Worm (Caenorhabditis elegans) whole organism, L1 larva: ENCODE data around the gene tag-293.

ENCODE experiments used
- C16A3.4 ChIP-seq: fragments of 150-350 bp; optimal IDR thresholded peaks from 2 replicates; lab custom pipeline; 2014; ENCODE audit warnings: missing biosample characterization, missing genetic modification characterization
- F16B12.6 ChIP-seq: fragments of 150-350 bp; optimal IDR thresholded peaks from 2 replicates; lab custom pipeline; 2014; ENCODE audit warnings: missing biosample characterization, missing genetic modification characterization
- blmp-1 ChIP-seq: fragments of 150-350 bp; optimal IDR thresholded peaks from 2 replicates; lab custom pipeline; 2014; ENCODE audit warnings: missing biosample characterization, missing genetic modification characterization
- ceh-8 ChIP-seq: fragments of 200-800 bp; sonication (Bioruptor generic); optimal IDR thresholded peaks from 2 replicates; lab custom pipeline; 2018; ENCODE audit warnings: mild to moderate bottlenecking, missing genetic modification characterization, moderate library complexity, missing compliant biosample characterization
- ceh-88 ChIP-seq: fragments of 200-800 bp; sonication (Bioruptor generic); IDR thresholded peaks from 2 replicates; pipeline ENCODE4 v1.3.6; 2022; ENCODE audit warnings: missing genetic modification characterization, missing compliant biosample characterization
- dsc-1 ChIP-seq: sonication (generic microtip); optimal IDR thresholded peaks from 2 replicates; lab custom pipeline; 2016; ENCODE audit warnings: mild to moderate bottlenecking, missing genetic modification characterization, missing compliant biosample characterization
- efl-1 ChIP-seq, 4 experiments: fragments of 150-350 bp; optimal IDR thresholded peaks in 3 of 4; peaks in 1 of 4; 1 replicate in 1 of 4; 2 replicates in 3 of 4; lab custom pipeline; 2014; ENCODE audit warnings: missing biosample characterization in 2 of 4, missing genetic modification characterization in 2 of 4, missing genetic modification reagents in 2 of 4
- efl-3 ChIP-seq: fragments of 200-800 bp; sonication (Bioruptor generic); optimal IDR thresholded peaks from 2 replicates; lab custom pipeline; 2018; ENCODE audit warnings: mild to moderate bottlenecking, missing genetic modification characterization, missing compliant biosample characterization
- elt-2 ChIP-seq: sonication (generic microtip); optimal IDR thresholded peaks from 2 replicates; lab custom pipeline; 2016; ENCODE audit warnings: missing genetic modification characterization, mild to moderate bottlenecking, inconsistent platforms, missing compliant biosample characterization, missing genetic modification reagents
- ets-5 ChIP-seq: fragments of 200-800 bp; sonication (Bioruptor generic); IDR thresholded peaks from 2 replicates; pipeline ENCODE4 v1.3.6; 2022; ENCODE audit warnings: missing genetic modification characterization, missing compliant biosample characterization
- fkh-8 ChIP-seq: sonication (generic microtip); optimal IDR thresholded peaks from 2 replicates; lab custom pipeline; 2016; ENCODE audit warnings: mild to moderate bottlenecking, missing genetic modification characterization, missing compliant biosample characterization
- hlh-17 ChIP-seq: fragments of 200-800 bp; sonication (Bioruptor generic); optimal IDR thresholded peaks from 2 replicates; lab custom pipeline; 2018; ENCODE audit warnings: missing genetic modification characterization, mild to moderate bottlenecking, missing compliant biosample characterization, moderate library complexity, borderline replicate concordance
- hlh-4 ChIP-seq: sonication (generic microtip); optimal IDR thresholded peaks from 2 replicates; lab custom pipeline; 2016; ENCODE audit warnings: mild to moderate bottlenecking, missing genetic modification characterization, missing compliant biosample characterization
- jun-1 ChIP-seq: fragments of 150-350 bp; optimal IDR thresholded peaks from 2 replicates; lab custom pipeline; 2014; ENCODE audit warnings: missing biosample characterization, missing genetic modification reagents, missing genetic modification characterization
- lin-14 ChIP-seq: fragments of 200-800 bp; sonication (Bioruptor generic); optimal IDR thresholded peaks from 2 replicates; lab custom pipeline; 2018; ENCODE audit warnings: mild to moderate bottlenecking, missing genetic modification characterization, moderate library complexity, missing compliant biosample characterization
- lin-35 ChIP-seq, 2 experiments: fragments of 150-350 bp; optimal IDR thresholded peaks; 2 replicates each; lab custom pipeline; 2014; ENCODE audit warnings: missing biosample characterization in 2 of 2, missing genetic modification characterization in 2 of 2, missing genetic modification reagents in 2 of 2
- mab-9 ChIP-seq: fragments of 200-800 bp; sonication (Bioruptor generic); IDR thresholded peaks from 2 replicates; pipeline ENCODE4 v1.3.6; 2022; ENCODE audit warnings: missing genetic modification reagents, missing genetic modification characterization, missing compliant biosample characterization
- mef-2 ChIP-seq: fragments of 150-350 bp; optimal IDR thresholded peaks from 2 replicates; lab custom pipeline; 2014; ENCODE audit warnings: missing biosample characterization, missing genetic modification characterization
- nhr-11 ChIP-seq: fragments of 150-350 bp; optimal IDR thresholded peaks from 2 replicates; lab custom pipeline; 2014; ENCODE audit warnings: missing biosample characterization, missing genetic modification characterization
- nhr-19 ChIP-seq: fragments of 200-800 bp; sonication (Bioruptor generic); conservative IDR thresholded peaks from 2 replicates; pipeline ENCODE4 v1.3.6; 2022; ENCODE audit warnings: missing genetic modification characterization, missing compliant biosample characterization
- nhr-71 ChIP-seq: sonication (generic microtip); optimal IDR thresholded peaks from 2 replicates; lab custom pipeline; 2016; ENCODE audit warnings: mild to moderate bottlenecking, missing genetic modification characterization, moderate library complexity, missing compliant biosample characterization
- nhr-85 ChIP-seq: sonication (generic microtip); peaks from one replicate; lab custom pipeline; 2016; ENCODE audit warnings: missing genetic modification characterization, inconsistent platforms, missing compliant biosample characterization
- rnt-1 ChIP-seq: sonication (generic microtip); optimal IDR thresholded peaks from 2 replicates; lab custom pipeline; 2016; ENCODE audit warnings: mild to moderate bottlenecking, missing genetic modification characterization, moderate library complexity, missing compliant biosample characterization
- snpc-4 ChIP-seq: fragments of 150-350 bp; optimal IDR thresholded peaks from 2 replicates; lab custom pipeline; 2014; ENCODE audit warnings: missing biosample characterization, missing genetic modification characterization
- snu-23 ChIP-seq: sonication (generic microtip); optimal IDR thresholded peaks from 2 replicates; lab custom pipeline; 2016; ENCODE audit warnings: missing genetic modification characterization, missing compliant biosample characterization

tag-293 gene

DNA sequence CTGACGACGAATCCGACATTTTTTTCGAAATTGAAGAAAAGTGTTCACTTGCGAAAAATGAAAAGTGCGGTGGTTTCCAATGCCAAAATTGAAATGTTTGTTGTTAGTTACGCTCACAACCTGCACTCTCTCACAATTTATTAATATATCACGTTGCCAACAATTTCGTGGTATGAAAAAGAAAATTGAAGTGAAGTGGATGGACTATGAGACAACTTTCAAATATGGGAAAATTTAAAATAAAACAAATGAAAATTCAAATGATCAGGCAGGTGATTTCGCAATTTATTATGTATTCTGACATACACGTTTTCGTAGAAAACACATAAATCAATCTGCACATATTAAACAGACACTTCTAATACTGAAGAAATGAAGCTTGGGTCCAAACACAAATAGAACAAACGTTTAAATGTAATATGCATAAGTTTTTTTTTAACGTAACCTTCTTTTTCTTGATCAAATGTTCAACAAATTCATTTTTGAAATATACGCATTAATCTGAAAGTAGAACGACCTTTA, 30.7 kb upstream of the tag-293 start, which contains the start of gene srp-6:
TSS of gene srp-6 (minus strand) at position 51 of the 522 bp plus-strand sequence.
- TF ChIP-seq fkh-8 (tag; lab: Kevin White, UChicago), result peak; percentile 42
- TF ChIP-seq blmp-1 (tag; lab: Kevin White, UChicago), result peak; percentile 35
- TF ChIP-seq nhr-71 (tag; lab: Kevin White, UChicago), result peak; percentile 47
- TF ChIP-seq lin-14 (GFP tag; lab: Kevin White, UChicago), result peak; percentile 37
- no peak for TF ChIP-seq nhr-85 (tag; lab: Kevin White, UChicago)
- no peak for TF ChIP-seq snu-23 (GFP tag; lab: Kevin White, UChicago)
- TF ChIP-seq hlh-4 (tag; lab: Kevin White, UChicago), result peak; percentile 57
- TF ChIP-seq rnt-1, result no peak
- TF ChIP-seq lin-35 (GFP tag; optimal IDR thresholded peaks at IDR 0.05; lab: Kevin White, UChicago), result no peak
- TF ChIP-seq efl-1 (optimal IDR thresholded peaks at IDR 0.05; lab: Kevin White, UChicago), result no peak
- TF ChIP-seq efl-1 (GFP tag; optimal IDR thresholded peaks at IDR 0.05 in 1 of 2; lab: Kevin White, UChicago), result peak in 1 of 2 experiments; percentile 5

DNA sequence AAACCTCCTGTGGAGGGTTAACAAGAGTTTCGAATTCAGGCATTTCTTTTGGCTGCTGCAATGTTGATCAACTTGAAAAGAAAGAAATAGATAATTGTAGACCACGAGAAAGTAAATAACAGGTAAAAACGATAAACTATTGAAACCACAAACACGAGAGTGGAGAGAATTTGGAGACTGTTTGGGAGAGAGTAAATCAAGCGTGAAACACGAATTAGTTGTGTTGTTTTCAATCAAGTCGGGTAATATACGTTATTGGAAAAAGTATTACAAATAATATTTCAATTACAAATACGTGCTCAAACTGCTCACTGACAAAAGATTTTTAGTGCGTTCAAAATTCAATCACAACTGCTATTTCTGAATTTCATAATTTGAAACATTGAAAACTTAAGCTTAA, 25.6 kb upstream of the tag-293 start, which contains the start of gene C03G6.17:
TSS of gene C03G6.17 (minus strand) at position 101 of the 400 bp plus-strand sequence.
- TF ChIP-seq snpc-4 (tag; lab: Kevin White, UChicago) (no peak), blmp-1 (tag; lab: Kevin White, UChicago) (peak; percentile 22), nhr-85 (tag; lab: Kevin White, UChicago) (peak; percentile 63)

DNA sequence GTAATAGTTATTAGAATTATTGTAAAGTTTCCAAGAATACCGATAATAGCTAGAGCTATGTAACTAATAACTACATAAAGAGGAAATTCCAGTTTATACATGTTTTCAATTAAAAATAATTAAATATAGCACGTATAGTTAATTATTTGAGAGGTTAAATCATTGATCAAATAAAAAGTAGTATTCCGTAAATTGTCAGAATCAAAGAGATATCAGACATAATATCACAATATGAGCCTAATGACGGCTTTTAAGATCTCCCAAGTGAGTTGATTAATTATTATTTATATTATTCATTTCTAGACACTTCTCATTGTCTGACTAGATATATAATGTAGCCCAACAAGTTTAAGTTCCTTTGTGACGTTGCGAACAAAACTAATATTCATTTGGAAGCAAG, 24.0 kb upstream of the tag-293 start, which contains the start of gene srsx-24:
TSS of gene srsx-24 (minus strand) at position 101 of the 400 bp plus-strand sequence.
- TF ChIP-seq snpc-4 (tag; lab: Kevin White, UChicago) (no peak), hlh-17 (GFP tag; lab: Kevin White, UChicago) (no peak), ceh-8 (peak; percentile 40)

DNA sequence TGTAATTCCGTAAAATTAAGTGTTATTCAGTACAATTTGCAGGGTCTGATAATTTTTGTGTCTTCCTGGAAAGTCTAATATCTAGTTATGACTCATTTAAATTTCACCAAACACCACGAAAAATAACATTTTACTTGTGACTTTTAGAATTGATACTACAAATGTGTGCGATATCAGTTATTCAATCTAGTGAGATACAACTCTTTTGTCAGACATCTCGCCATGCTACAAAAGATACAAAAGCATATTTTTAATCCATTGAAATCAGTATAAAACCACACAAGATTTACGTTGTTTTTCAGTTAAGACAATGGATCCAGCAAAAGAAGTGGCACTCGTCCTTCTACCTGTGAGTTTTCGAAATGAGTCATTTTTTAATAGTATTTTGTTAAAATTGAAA, 18.7 kb upstream of the tag-293 start, which contains the start of gene srx-56:
TSS of gene srx-56 (plus strand) at position 301 of the 400 bp plus-strand sequence.
- no peak for TF ChIP-seq mab-9 (GFP tag; lab: Robert Waterston, UW)
- TF ChIP-seq fkh-8 (tag; lab: Kevin White, UChicago), result peak; percentile 50

DNA sequence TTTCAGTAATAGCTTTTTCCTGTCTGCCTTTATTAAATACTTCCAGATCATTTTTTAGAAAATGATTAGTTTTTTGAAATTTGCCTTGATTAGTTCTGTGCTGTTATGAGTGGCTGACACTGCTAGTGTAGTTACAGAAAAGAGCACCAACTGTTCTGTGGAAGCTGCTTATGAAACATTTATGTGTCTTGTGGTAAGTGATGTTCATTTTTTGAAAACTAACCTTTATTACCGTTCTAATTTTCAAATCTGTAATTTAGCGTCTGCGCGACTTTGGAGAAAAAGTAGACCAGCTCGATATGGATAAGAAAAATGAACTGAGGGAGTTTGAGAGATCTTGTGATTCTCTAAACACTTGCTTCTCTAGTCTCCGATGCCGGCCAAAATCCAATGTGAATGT, 14.2 kb upstream of the tag-293 start, which contains the start of gene srj-14:
TSS of gene srj-14 (plus strand) at position 131 of the 400 bp plus-strand sequence.
- TF ChIP-seq efl-1 (optimal IDR thresholded peaks at IDR 0.05; lab: Kevin White, UChicago) (no peak), efl-1 (GFP tag; optimal IDR thresholded peaks at IDR 0.05 in 1 of 2; lab: Kevin White, UChicago) (peak in 1 of 2 experiments; percentile 77), C16A3.4 (tag; lab: Kevin White, UChicago) (no peak)

DNA sequence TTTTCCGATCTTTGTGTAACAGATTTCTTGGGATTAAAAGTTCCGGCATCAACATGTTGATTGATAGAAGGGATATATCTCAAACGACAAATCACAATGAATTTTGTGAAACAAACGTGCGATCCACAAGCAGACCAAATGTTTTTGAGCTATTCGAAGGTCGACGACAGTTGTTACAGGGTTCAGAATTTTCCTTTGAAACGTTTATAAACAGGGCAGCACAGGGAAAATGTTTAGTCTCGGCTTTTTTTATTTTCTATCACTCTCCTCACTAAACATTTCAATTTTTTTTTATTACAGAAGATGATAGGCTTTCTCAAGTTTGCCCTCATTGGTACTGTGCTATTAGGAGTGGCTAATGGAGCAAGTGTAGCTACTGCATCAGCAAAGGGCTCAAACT, 9.6 kb upstream of the tag-293 start, which contains the start of gene exc-13:
TSS of gene exc-13 (plus strand) at position 301 of the 400 bp plus-strand sequence.
- TF ChIP-seq ceh-88 (GFP tag; lab: Robert Waterston, UW) (no peak), efl-3 (no peak), nhr-19 (GFP tag; lab: Robert Waterston, UW) (no peak), efl-1 (optimal IDR thresholded peaks at IDR 0.05; lab: Kevin White, UChicago) (no peak), efl-1 (GFP tag; optimal IDR thresholded peaks at IDR 0.05 in 1 of 2; lab: Kevin White, UChicago) (no peak), ets-5 (no peak), nhr-71 (tag; lab: Kevin White, UChicago) (peak; percentile 5), mab-9 (GFP tag; lab: Robert Waterston, UW) (no peak), F16B12.6 (tag; lab: Kevin White, UChicago) (no peak)

DNA sequence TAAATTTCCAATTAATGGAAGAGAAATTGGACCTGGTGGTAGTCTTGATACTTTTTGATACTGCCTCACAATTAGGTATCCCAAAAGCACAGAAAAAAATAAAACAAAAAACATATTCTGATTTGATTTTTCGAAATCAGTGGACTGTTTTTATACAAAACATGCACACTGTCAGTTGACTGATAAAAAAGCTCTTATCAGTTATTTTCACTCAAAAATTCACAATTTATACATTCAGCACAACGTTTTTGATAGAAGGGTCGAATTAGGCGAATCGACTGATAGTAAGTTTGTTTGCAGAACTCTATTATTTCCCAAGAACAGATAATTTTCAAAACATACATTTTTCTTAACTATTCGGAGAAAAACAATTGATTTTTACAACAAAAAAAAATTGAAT, 8.7 kb upstream of the tag-293 start, which contains the start of gene cyp-35A2:
TSS of gene cyp-35A2 (minus strand) at position 124 of the 400 bp plus-strand sequence.
- TF ChIP-seq dsc-1 (tag; lab: Kevin White, UChicago), result no peak
- no peak for TF ChIP-seq jun-1 (tag; lab: Kevin White, UChicago)
- peak; percentile 90 for TF ChIP-seq elt-2 (tag; lab: Kevin White, UChicago)
- TF ChIP-seq nhr-11 (tag; lab: Kevin White, UChicago), result no peak
- TF ChIP-seq mef-2 (tag; lab: Kevin White, UChicago), result no peak
- TF ChIP-seq snu-23 (GFP tag; lab: Kevin White, UChicago), result no peak
